Fruit fly (Drosophila melanogaster) whole organism, embryonic: ENCODE measurements around the gene numb.
A peak's percentile ranks its signal among the peaks of the same experiment; 100 is the strongest.

Source experiments
- Adf1 ChIP-seq: fragments of 200-800 bp; sonication (Bioruptor generic); IDR thresholded peaks from 2 replicates; pipeline ENCODE4 v1.3.6; 2022; ENCODE audit warnings: missing biosample characterization, missing genetic modification characterization
- Antp ChIP-seq: fragments of 200-800 bp; sonication (Bioruptor generic); optimal IDR thresholded peaks from 3 replicates; lab custom pipeline; 2016; ENCODE audit warnings: missing biosample characterization, missing genetic modification characterization
- Bgb ChIP-seq: fragments of 200-800 bp; sonication (Bioruptor generic); IDR thresholded peaks from 2 replicates; pipeline ENCODE4 v1.3.6; 2022; ENCODE audit warnings: missing biosample characterization, missing genetic modification characterization; ENCODE audit not compliant: partially characterized antibody
- CG10274 ChIP-seq: fragments of 200-800 bp; sonication (Bioruptor generic); optimal IDR thresholded peaks from 3 replicates; lab custom pipeline; 2017; ENCODE audit warnings: missing biosample characterization, mild to moderate bottlenecking, missing genetic modification characterization
- CG13775 ChIP-seq: fragments of 200-800 bp; sonication (Bioruptor generic); optimal IDR thresholded peaks from 3 replicates; lab custom pipeline; 2017; ENCODE audit warnings: missing biosample characterization, mild to moderate bottlenecking, missing genetic modification characterization
- CG13894 ChIP-seq: fragments of 200-800 bp; sonication (Bioruptor generic); optimal IDR thresholded peaks from 3 replicates; lab custom pipeline; 2018; ENCODE audit warnings: missing biosample characterization, mild to moderate bottlenecking, missing genetic modification characterization, moderate library complexity
- CG14014 ChIP-seq: fragments of 200-800 bp; sonication (Bioruptor generic); IDR thresholded peaks from 2 replicates; pipeline ENCODE4 v1.3.6; 2022; ENCODE audit warnings: missing biosample characterization, missing genetic modification characterization
- CG14710 ChIP-seq: fragments of 200-800 bp; sonication (Bioruptor generic); optimal IDR thresholded peaks from 3 replicates; lab custom pipeline; 2019; ENCODE audit warnings: missing biosample characterization, mild to moderate bottlenecking, missing genetic modification characterization, moderate library complexity
- CG15269 ChIP-seq: fragments of 200-800 bp; sonication (Bioruptor generic); optimal IDR thresholded peaks from 2 replicates; lab custom pipeline; 2018; ENCODE audit warnings: missing biosample characterization, mild to moderate bottlenecking, missing genetic modification characterization, moderate library complexity
- CG17385 ChIP-seq: fragments of 200-800 bp; sonication (Bioruptor generic); optimal IDR thresholded peaks from 3 replicates; lab custom pipeline; 2018; ENCODE audit warnings: missing biosample characterization, mild to moderate bottlenecking, missing genetic modification characterization
- CG17568 ChIP-seq: fragments of 200-800 bp; sonication (Bioruptor generic); optimal IDR thresholded peaks from 2 replicates; lab custom pipeline; 2018; ENCODE audit warnings: missing biosample characterization, mild to moderate bottlenecking, missing genetic modification characterization, moderate library complexity
- CG2199 ChIP-seq: fragments of 200-800 bp; sonication (Bioruptor generic); IDR thresholded peaks from 3 replicates; pipeline ENCODE4 v1.3.6; 2022; ENCODE audit warnings: missing biosample characterization, missing genetic modification characterization
- CG30431 ChIP-seq: fragments of 200-800 bp; sonication (Bioruptor generic); optimal IDR thresholded peaks from 2 replicates; lab custom pipeline; 2017; ENCODE audit warnings: missing biosample characterization, missing genetic modification characterization
- CG31224 ChIP-seq: fragments of 200-800 bp; sonication (Bioruptor generic); IDR thresholded peaks from 2 replicates; pipeline ENCODE4 v1.3.6; 2022; ENCODE audit warnings: missing biosample characterization, missing genetic modification characterization
- CG32532 ChIP-seq: fragments of 200-800 bp; sonication (Bioruptor generic); IDR thresholded peaks from 2 replicates; pipeline ENCODE4 v1.3.6; 2022; ENCODE audit warnings: missing biosample characterization, missing genetic modification characterization
- CG32772 ChIP-seq: fragments of 200-800 bp; sonication (Bioruptor generic); IDR thresholded peaks from 2 replicates; pipeline ENCODE4 v1.3.6; 2022; ENCODE audit warnings: missing biosample characterization, missing genetic modification characterization
- CG4854 ChIP-seq: fragments of 200-800 bp; sonication (Bioruptor generic); optimal IDR thresholded peaks from 2 replicates; lab custom pipeline; 2016; ENCODE audit warnings: missing biosample characterization, missing genetic modification characterization, inconsistent platforms
- CG5180 ChIP-seq: fragments of 200-800 bp; sonication (Bioruptor generic); optimal IDR thresholded peaks from 3 replicates; lab custom pipeline; 2017; ENCODE audit warnings: missing biosample characterization, missing genetic modification characterization, mild to moderate bottlenecking, moderate library complexity, missing genetic modification reagents
- CG6765 ChIP-seq: fragments of 200-800 bp; sonication (Bioruptor generic); optimal IDR thresholded peaks from 3 replicates; lab custom pipeline; 2017; ENCODE audit warnings: missing biosample characterization, mild to moderate bottlenecking, missing genetic modification characterization
- CG7357 ChIP-seq: fragments of 200-800 bp; sonication (Bioruptor generic); IDR thresholded peaks from 3 replicates; pipeline ENCODE4 v1.3.6; 2022; ENCODE audit warnings: missing biosample characterization, missing genetic modification characterization
- CG7372 ChIP-seq: fragments of 200-800 bp; sonication (Bioruptor generic); IDR thresholded peaks from 2 replicates; pipeline ENCODE4 v1.3.6; 2022; ENCODE audit warnings: missing biosample characterization, missing genetic modification characterization
- CG9437 ChIP-seq: fragments of 200-800 bp; sonication (Bioruptor generic); optimal IDR thresholded peaks from 2 replicates; lab custom pipeline; 2018; ENCODE audit warnings: missing biosample characterization, mild to moderate bottlenecking, missing genetic modification characterization
- Lhr ChIP-seq: fragments of 200-800 bp; sonication (Bioruptor generic); optimal IDR thresholded peaks from 3 replicates; lab custom pipeline; 2017; ENCODE audit warnings: mild to moderate bottlenecking, missing biosample characterization, missing genetic modification reagents, missing genetic modification characterization
- MESR4 ChIP-seq: fragments of 200-800 bp; sonication (Bioruptor generic); optimal IDR thresholded peaks from 2 replicates; lab custom pipeline; 2018; ENCODE audit warnings: missing biosample characterization, mild to moderate bottlenecking, missing genetic modification characterization, moderate library complexity
- Mad ChIP-seq: fragments of 200-800 bp; sonication (Bioruptor generic); optimal IDR thresholded peaks from 2 replicates; lab custom pipeline; 2016; ENCODE audit warnings: missing biosample characterization, missing genetic modification characterization
- NFAT ChIP-seq: fragments of 200-800 bp; sonication (Bioruptor generic); IDR thresholded peaks from 2 replicates; pipeline ENCODE4 v1.3.6; 2022; ENCODE audit warnings: missing biosample characterization, missing genetic modification characterization
- Opbp ChIP-seq: fragments of 200-800 bp; sonication (Bioruptor generic); IDR thresholded peaks from 3 replicates; pipeline ENCODE4 v1.3.6; 2022; ENCODE audit warnings: missing biosample characterization, missing genetic modification characterization; ENCODE audit not compliant: partially characterized antibody
- Six4 ChIP-seq: fragments of 200-800 bp; sonication (Bioruptor generic); optimal IDR thresholded peaks from 2 replicates; lab custom pipeline; 2016; ENCODE audit warnings: missing biosample characterization, missing genetic modification characterization
- Stat92E ChIP-seq, 3 experiments: fragments of >200 bp in 2 of 3; fragments of 200-800 bp in 1 of 3; sonication (Bioruptor generic) in 1 of 3; optimal IDR thresholded peaks; 2 replicates each; lab custom pipeline; 2017 to 2019; ENCODE audit warnings: missing biosample characterization in 3 of 3, missing genetic modification characterization in 3 of 3, mild to moderate bottlenecking in 1 of 3, moderate library complexity in 1 of 3
- Vsx1 ChIP-seq: fragments of 200-800 bp; sonication (Bioruptor generic); optimal IDR thresholded peaks from 2 replicates; lab custom pipeline; 2017; ENCODE audit warnings: missing biosample characterization, mild to moderate bottlenecking, missing genetic modification characterization, missing genetic modification reagents
- ara ChIP-seq: fragments of 200-800 bp; sonication (Bioruptor generic); IDR thresholded peaks from 2 replicates; pipeline ENCODE4 v1.3.6; 2022; ENCODE audit warnings: missing biosample characterization, missing genetic modification characterization
- ato ChIP-seq: fragments of 200-800 bp; sonication (Bioruptor generic); IDR thresholded peaks from 2 replicates; pipeline ENCODE4 v1.3.6; 2022; ENCODE audit warnings: missing biosample characterization, missing genetic modification characterization; ENCODE audit not compliant: partially characterized antibody
- gcm2 ChIP-seq: fragments of 200-800 bp; sonication (Bioruptor generic); optimal IDR thresholded peaks from 2 replicates; lab custom pipeline; 2016; ENCODE audit warnings: missing biosample characterization, missing genetic modification characterization
- gro ChIP-seq: fragments of 200-800 bp; sonication (Bioruptor generic); optimal IDR thresholded peaks from 2 replicates; lab custom pipeline; 2016; ENCODE audit warnings: missing biosample characterization, missing genetic modification characterization
- h ChIP-seq: fragments of >200 bp; optimal IDR thresholded peaks from 2 replicates; lab custom pipeline; 2017
- hbn ChIP-seq: fragments of 200-800 bp; sonication (Bioruptor generic); IDR thresholded peaks from 2 replicates; pipeline ENCODE4 v1.3.6; 2022; ENCODE audit warnings: missing biosample characterization, missing genetic modification characterization; ENCODE audit not compliant: partially characterized antibody
- lab ChIP-seq: fragments of 200-800 bp; sonication (Bioruptor generic); optimal IDR thresholded peaks from 3 replicates; lab custom pipeline; 2017; ENCODE audit warnings: missing biosample characterization, missing genetic modification characterization, mild to moderate bottlenecking, moderate library complexity, missing genetic modification reagents
- lola ChIP-seq, 3 experiments: fragments of >200 bp in 2 of 3; fragments of 200-800 bp in 1 of 3; sonication (Bioruptor generic) in 1 of 3; optimal IDR thresholded peaks; 2 replicates each; lab custom pipeline; 2017 to 2019; ENCODE audit warnings: missing biosample characterization in 3 of 3, missing genetic modification characterization in 3 of 3, mild to moderate bottlenecking in 1 of 3, moderate library complexity in 1 of 3
- odd ChIP-seq: fragments of 200-800 bp; sonication (Bioruptor generic); optimal IDR thresholded peaks from 2 replicates; lab custom pipeline; 2017; ENCODE audit warnings: missing biosample characterization, mild to moderate bottlenecking, missing genetic modification characterization
- peb ChIP-seq: fragments of 200-800 bp; sonication (Bioruptor generic); IDR thresholded peaks from 2 replicates; pipeline ENCODE4 v1.3.6; 2022; ENCODE audit warnings: missing biosample characterization, missing genetic modification characterization
- schlank ChIP-seq: fragments of 200-800 bp; sonication (Bioruptor generic); optimal IDR thresholded peaks from 2 replicates; lab custom pipeline; 2018; ENCODE audit warnings: missing biosample characterization, mild to moderate bottlenecking, missing genetic modification characterization
- sd ChIP-seq: fragments of 200-800 bp; sonication (Bioruptor generic); optimal IDR thresholded peaks from 3 replicates; lab custom pipeline; 2018; ENCODE audit warnings: missing biosample characterization, mild to moderate bottlenecking, missing genetic modification characterization, moderate library complexity
- sna ChIP-seq: fragments of 200-800 bp; sonication (Bioruptor generic); IDR thresholded peaks from 2 replicates; pipeline ENCODE4 v1.3.6; 2022; ENCODE audit warnings: missing biosample characterization, missing genetic modification characterization; ENCODE audit not compliant: partially characterized antibody
- stc ChIP-seq: fragments of 200-800 bp; sonication (Bioruptor generic); IDR thresholded peaks from 2 replicates; pipeline ENCODE4 v1.3.6; 2022; ENCODE audit warnings: missing biosample characterization, missing genetic modification characterization
- tgo ChIP-seq: fragments of 200-800 bp; sonication (Bioruptor generic); IDR thresholded peaks from 3 replicates; pipeline ENCODE4 v1.3.6; 2022; ENCODE audit warnings: missing biosample characterization, missing genetic modification characterization
- tio ChIP-seq: fragments of 200-800 bp; sonication (Bioruptor generic); optimal IDR thresholded peaks from 2 replicates; lab custom pipeline; 2017; ENCODE audit warnings: missing biosample characterization, missing genetic modification characterization, inconsistent platforms
- vvl ChIP-seq: fragments of 200-800 bp; sonication (Bioruptor generic); IDR thresholded peaks from 2 replicates; pipeline ENCODE4 v1.3.6; 2022; ENCODE audit warnings: missing biosample characterization, missing genetic modification characterization
- yki ChIP-seq: fragments of >200 bp; optimal IDR thresholded peaks from 3 replicates; lab custom pipeline; 2018
- zen2 ChIP-seq: fragments of 200-800 bp; sonication (Bioruptor generic); IDR thresholded peaks from 3 replicates; pipeline ENCODE4 v1.3.6; 2022; ENCODE audit warnings: missing biosample characterization, missing genetic modification characterization; ENCODE audit not compliant: partially characterized antibody

Gene numb

dm6 chr2L:9448322-9449256 lies 11.3 kb downstream of the numb start (continued):
- TF ChIP-seq Adf1, result no peak
- TF ChIP-seq CG13775, result peak; percentile 25
- TF ChIP-seq CG7357, result peak; percentile 4; the same call in 1 of the 3 replicates
- peak; percentile 99 for TF ChIP-seq CG10274 (GFP tag; lab: Kevin White, UChicago)
- no peak for TF ChIP-seq CG5180 (GFP tag; lab: Kevin White, UChicago)
- no peak for TF ChIP-seq CG4854 (GFP tag; lab: Kevin White, UChicago)
- no peak for TF ChIP-seq Stat92E (GFP tag; optimal IDR thresholded peaks at IDR 0.05; lab: Kevin White, UChicago)
- no peak for TF ChIP-seq schlank
- TF ChIP-seq sd (tag; lab: Kevin White, UChicago), result peak; percentile 87
- no peak for TF ChIP-seq Six4 (GFP tag; lab: Kevin White, UChicago)
- TF ChIP-seq CG17568 (GFP tag; lab: Kevin White, UChicago), result no peak
- no peak; the same call in 1 of the 2 replicates for TF ChIP-seq CG32532 (GFP tag; lab: Robert Waterston, UW)
- no peak for TF ChIP-seq CG14014
- TF ChIP-seq tgo, result no peak
- TF ChIP-seq h (lab: Kevin White, UChicago), result no peak
- TF ChIP-seq CG2199 (GFP tag; lab: Robert Waterston, UW), result no peak
- no peak for TF ChIP-seq CG13894 (tag; lab: Kevin White, UChicago)
- peak in 1 of 3 experiments; percentile 40 for TF ChIP-seq lola (GFP tag; optimal IDR thresholded peaks at IDR 0.05; lab: Kevin White, UChicago)
- TF ChIP-seq stc, result no peak
- TF ChIP-seq NFAT (GFP tag; lab: Robert Waterston, UW), result no peak; the same call in 1 of the 2 replicates
- no peak for TF ChIP-seq CG30431 (GFP tag; lab: Kevin White, UChicago)
- TF ChIP-seq CG7372 (GFP tag; lab: Robert Waterston, UW), result no peak
- TF ChIP-seq lab (GFP tag; lab: Kevin White, UChicago), result no peak
- peak; percentile 33 for TF ChIP-seq CG14710
- TF ChIP-seq yki (lab: Kevin White, UChicago), result peak; percentile 28
- peak; percentile 27 for TF ChIP-seq tio (GFP tag; lab: Kevin White, UChicago)
- no peak for TF ChIP-seq Mad (GFP tag; lab: Kevin White, UChicago)
- no peak for TF ChIP-seq ato (GFP tag; lab: Robert Waterston, UW)
- TF ChIP-seq gcm2 (GFP tag; lab: Kevin White, UChicago), result no peak
- no peak for TF ChIP-seq ara (GFP tag; lab: Robert Waterston, UW)
- TF ChIP-seq sna (GFP tag; lab: Robert Waterston, UW), result no peak
- TF ChIP-seq Lhr (GFP tag; lab: Kevin White, UChicago), result no peak
- no peak for TF ChIP-seq Opbp (GFP tag; lab: Robert Waterston, UW)
- TF ChIP-seq CG17385 (GFP tag; lab: Kevin White, UChicago), result no peak
- peak; percentile 14 for TF ChIP-seq Antp (GFP tag; lab: Kevin White, UChicago)
- no peak for TF ChIP-seq Bgb (GFP tag; lab: Robert Waterston, UW)
- TF ChIP-seq hbn (GFP tag; lab: Robert Waterston, UW), result no peak
- TF ChIP-seq MESR4, result no peak
- no peak for TF ChIP-seq odd (GFP tag; lab: Kevin White, UChicago)
- TF ChIP-seq CG31224 (GFP tag; lab: Robert Waterston, UW), result peak; percentile 55
- no peak for TF ChIP-seq CG6765
- TF ChIP-seq CG15269 (tag; lab: Kevin White, UChicago), result no peak
- TF ChIP-seq gro (GFP tag; lab: Kevin White, UChicago), result no peak
- TF ChIP-seq vvl (GFP tag; lab: Robert Waterston, UW), result no peak
- TF ChIP-seq CG9437 (GFP tag; lab: Kevin White, UChicago), result peak; percentile 40
- TF ChIP-seq zen2 (GFP tag; lab: Robert Waterston, UW), result no peak
- TF ChIP-seq CG32772 (GFP tag; lab: Robert Waterston, UW), result no peak
- no peak for TF ChIP-seq peb (GFP tag; lab: Robert Waterston, UW)
- no peak for TF ChIP-seq Vsx1 (GFP tag; lab: Kevin White, UChicago)
